Worm (Caenorhabditis elegans) whole organism, L4 larva: Measurements from ENCODE around the gene pud-1.2.
A peak's percentile ranks its signal among the peaks of the same experiment; 100 is the strongest.

Source experiments
- F44E2.7 ChIP-seq: fragments of 200-800 bp; sonication (Bioruptor generic); IDR thresholded peaks from 2 replicates; pipeline ENCODE4 v2.1.2; 2022; ENCODE audit warnings: missing genetic modification characterization, missing compliant biosample characterization
- R02D3.7 ChIP-seq: fragments of 150-350 bp; sonication (generic microtip); optimal IDR thresholded peaks from 3 replicates; lab custom pipeline; 2014; ENCODE audit warnings: missing biosample characterization, missing genetic modification characterization
- T26A8.4 ChIP-seq: fragments of 200-800 bp; sonication (Bioruptor generic); IDR thresholded peaks from 2 replicates; pipeline ENCODE4 v1.3.6; 2022; ENCODE audit warnings: missing genetic modification characterization, missing compliant biosample characterization
- Y48G9A.11 ChIP-seq: fragments of 200-800 bp; sonication (Bioruptor generic); IDR thresholded peaks from 2 replicates; pipeline ENCODE4 v1.3.6; 2022; ENCODE audit warnings: missing genetic modification reagents, missing genetic modification characterization, missing compliant biosample characterization
- Y5F2A.4 ChIP-seq: fragments of 200-800 bp; sonication (Bioruptor generic); optimal IDR thresholded peaks from 2 replicates; lab custom pipeline; 2018; ENCODE audit warnings: mild to moderate bottlenecking, missing genetic modification characterization, missing compliant biosample characterization
- Y75B8A.6 ChIP-seq: fragments of 200-800 bp; sonication (Bioruptor generic); IDR thresholded peaks from 2 replicates; pipeline ENCODE4 v1.3.6; 2022; ENCODE audit warnings: missing genetic modification reagents, missing genetic modification characterization, missing compliant biosample characterization
- ZK337.2 ChIP-seq: fragments of 200-800 bp; sonication (Bioruptor generic); IDR thresholded peaks from 2 replicates; pipeline ENCODE4 v1.3.6; 2022; ENCODE audit warnings: missing genetic modification reagents, missing genetic modification characterization, missing compliant biosample characterization
- aha-1 ChIP-seq: fragments of 150-350 bp; peaks from one replicate; lab custom pipeline; 2014; ENCODE audit warnings: missing biosample characterization, missing genetic modification characterization
- ama-1 ChIP-seq: fragments of 150-350 bp; optimal IDR thresholded peaks from 2 replicates; lab custom pipeline; 2014; ENCODE audit warnings: inconsistent platforms, mixed read lengths
- ceh-20 ChIP-seq: fragments of 200-800 bp; sonication (Bioruptor generic); IDR thresholded peaks from 2 replicates; pipeline ENCODE4 v1.3.6; 2022; ENCODE audit warnings: missing genetic modification reagents, missing genetic modification characterization, missing compliant biosample characterization
- ceh-28 ChIP-seq: fragments of 150-350 bp; optimal IDR thresholded peaks from 2 replicates; lab custom pipeline; 2014; ENCODE audit warnings: missing biosample characterization, missing genetic modification reagents, missing genetic modification characterization
- ceh-44 ChIP-seq: fragments of 200-800 bp; sonication (Bioruptor generic); IDR thresholded peaks from 2 replicates; pipeline ENCODE4 v1.3.6; 2022; ENCODE audit warnings: missing genetic modification reagents, missing genetic modification characterization, missing compliant biosample characterization
- ceh-62 ChIP-seq: sonication (generic microtip); optimal IDR thresholded peaks from 2 replicates; lab custom pipeline; 2017; ENCODE audit warnings: missing biosample characterization, missing genetic modification characterization
- ces-1 ChIP-seq: fragments of 150-350 bp; sonication (generic microtip); optimal IDR thresholded peaks from 4 replicates; lab custom pipeline; 2014; ENCODE audit warnings: missing biosample characterization, missing genetic modification reagents, missing genetic modification characterization
- ctbp-1 ChIP-seq: fragments of 200-800 bp; sonication (Bioruptor generic); IDR thresholded peaks from 2 replicates; pipeline ENCODE4 v1.3.6; 2022; ENCODE audit warnings: missing genetic modification reagents, missing genetic modification characterization, missing compliant biosample characterization
- daf-12 ChIP-seq: fragments of 150-350 bp; optimal IDR thresholded peaks from 2 replicates; lab custom pipeline; 2014; ENCODE audit warnings: missing biosample characterization, missing genetic modification reagents, missing genetic modification characterization
- daf-19 ChIP-seq: fragments of 200-800 bp; sonication (Bioruptor generic); conservative IDR thresholded peaks from 2 replicates; pipeline ENCODE4 v1.3.6; 2022; ENCODE audit warnings: missing genetic modification characterization, missing compliant biosample characterization
- dmd-6 ChIP-seq: fragments of 200-800 bp; sonication (Bioruptor generic); IDR thresholded peaks from 2 replicates; pipeline ENCODE4 v1.3.6; 2022; ENCODE audit warnings: missing genetic modification reagents, missing genetic modification characterization, missing compliant biosample characterization
- dpl-1 ChIP-seq: fragments of 150-350 bp; optimal IDR thresholded peaks from 2 replicates; lab custom pipeline; 2014; ENCODE audit warnings: missing biosample characterization, missing genetic modification reagents, missing genetic modification characterization
- dve-1 ChIP-seq: sonication (generic microtip); optimal IDR thresholded peaks from 2 replicates; lab custom pipeline; 2017; ENCODE audit warnings: antibody characterized with exemption, mild to moderate bottlenecking, missing genetic modification characterization, missing compliant biosample characterization; ENCODE audit not compliant: insufficient read depth
- egl-27 ChIP-seq: sonication (generic microtip); optimal IDR thresholded peaks from 3 replicates; lab custom pipeline; 2017; ENCODE audit warnings: missing biosample characterization, missing genetic modification reagents, missing genetic modification characterization
- hif-1 ChIP-seq, 2 experiments: sonication (generic microtip); optimal IDR thresholded peaks; 2 replicates each; lab custom pipeline; 2016 to 2017; ENCODE audit warnings: missing compliant biosample characterization in 2 of 2, missing genetic modification characterization in 2 of 2, missing genetic modification reagents in 2 of 2, missing genotype in 2 of 2, mild to moderate bottlenecking in 1 of 2
- hlh-11 ChIP-seq: fragments of 200-800 bp; sonication (Bioruptor generic); optimal IDR thresholded peaks from 2 replicates; lab custom pipeline; 2018; ENCODE audit warnings: mild to moderate bottlenecking, missing genetic modification characterization, missing compliant biosample characterization
- hlh-30 ChIP-seq: sonication (generic microtip); optimal IDR thresholded peaks from 2 replicates; lab custom pipeline; 2017; ENCODE audit warnings: antibody characterized with exemption, mild to moderate bottlenecking, missing genetic modification characterization, missing compliant biosample characterization; ENCODE audit not compliant: insufficient read depth
- hmg-1.1 ChIP-seq: fragments of 200-800 bp; sonication (Bioruptor generic); IDR thresholded peaks from 2 replicates; pipeline ENCODE4 v1.3.6; 2022; ENCODE audit warnings: missing genetic modification reagents, missing genetic modification characterization, missing compliant biosample characterization
- lin-1 ChIP-seq: fragments of 200-800 bp; sonication (Bioruptor generic); IDR thresholded peaks from 2 replicates; pipeline ENCODE4 v1.3.6; 2022; ENCODE audit warnings: missing genetic modification reagents, missing genetic modification characterization, missing compliant biosample characterization
- lin-13 ChIP-seq: fragments of 150-350 bp; optimal IDR thresholded peaks from 2 replicates; lab custom pipeline; 2014; ENCODE audit warnings: missing biosample characterization, missing genetic modification reagents, missing genetic modification characterization
- lin-29 ChIP-seq: fragments of 200-800 bp; sonication (Bioruptor generic); IDR thresholded peaks from 2 replicates; pipeline ENCODE4 v1.3.6; 2022; ENCODE audit warnings: missing genetic modification reagents, missing genetic modification characterization, missing compliant biosample characterization
- lin-38 ChIP-seq: fragments of 200-800 bp; sonication (Bioruptor generic); IDR thresholded peaks from 2 replicates; pipeline ENCODE4 v1.3.6; 2022; ENCODE audit warnings: missing genetic modification reagents, missing genetic modification characterization, missing compliant biosample characterization
- lsy-2 ChIP-seq, 2 experiments: fragments of 150-350 bp in 1 of 2; sonication (generic microtip) in 1 of 2; optimal IDR thresholded peaks; 2 replicates each; lab custom pipeline; 2014 to 2017; ENCODE audit warnings: missing biosample characterization in 2 of 2, missing genetic modification characterization in 2 of 2
- mdl-1 ChIP-seq, 2 experiments: fragments of 150-350 bp in 1 of 2; sonication (generic microtip) in 1 of 2; optimal IDR thresholded peaks; 2 replicates each; lab custom pipeline; 2014 to 2017; ENCODE audit warnings: missing biosample characterization in 2 of 2, missing genetic modification characterization in 2 of 2
- mes-2 ChIP-seq: sonication (generic microtip); optimal IDR thresholded peaks from 2 replicates; lab custom pipeline; 2016; ENCODE audit warnings: missing genotype, mild to moderate bottlenecking, missing genetic modification characterization, missing compliant biosample characterization; ENCODE audit not compliant: poor library complexity, severe bottlenecking
- mxl-2 ChIP-seq: fragments of 200-800 bp; sonication (Bioruptor generic); conservative IDR thresholded peaks from 2 replicates; pipeline ENCODE4 v1.3.6; 2022; ENCODE audit warnings: missing genetic modification reagents, missing genetic modification characterization, missing compliant biosample characterization
- nhr-102 ChIP-seq: sonication (generic microtip); optimal IDR thresholded peaks from 2 replicates; lab custom pipeline; 2016; ENCODE audit warnings: mild to moderate bottlenecking, missing genetic modification characterization, moderate library complexity, missing compliant biosample characterization
- nhr-28 ChIP-seq: fragments of 150-350 bp; optimal IDR thresholded peaks from 2 replicates; lab custom pipeline; 2014; ENCODE audit warnings: missing biosample characterization, missing genetic modification characterization
- nhr-48 ChIP-seq: sonication (generic microtip); optimal IDR thresholded peaks from 2 replicates; lab custom pipeline; 2016; ENCODE audit warnings: mild to moderate bottlenecking, missing genetic modification characterization, missing compliant biosample characterization
- nhr-6 ChIP-seq: fragments of 150-350 bp; optimal IDR thresholded peaks from 2 replicates; lab custom pipeline; 2014; ENCODE audit warnings: missing biosample characterization, missing genetic modification characterization
- php-3 ChIP-seq: fragments of 200-800 bp; sonication (Bioruptor generic); IDR thresholded peaks from 2 replicates; pipeline ENCODE4 v1.3.6; 2022; ENCODE audit warnings: missing genetic modification reagents, missing genetic modification characterization, missing compliant biosample characterization
- pqm-1 ChIP-seq: sonication (generic microtip); optimal IDR thresholded peaks from 2 replicates; lab custom pipeline; 2017; ENCODE audit warnings: missing biosample characterization, missing genetic modification characterization
- rbr-2 ChIP-seq: sonication (generic microtip); optimal IDR thresholded peaks from 2 replicates; lab custom pipeline; 2016; ENCODE audit warnings: missing genotype, missing genetic modification characterization, missing compliant biosample characterization
- spr-1 ChIP-seq: sonication (generic microtip); optimal IDR thresholded peaks from 2 replicates; lab custom pipeline; 2016; ENCODE audit warnings: mild to moderate bottlenecking, missing genetic modification characterization, missing compliant biosample characterization
- tag-97 ChIP-seq: fragments of 200-800 bp; sonication (Bioruptor generic); IDR thresholded peaks from 2 replicates; pipeline ENCODE4 v1.3.6; 2022; ENCODE audit warnings: missing genetic modification characterization, missing compliant biosample characterization
- unc-39 ChIP-seq: sonication (generic microtip); optimal IDR thresholded peaks from 2 replicates; lab custom pipeline; 2017; ENCODE audit warnings: missing biosample characterization, missing genetic modification characterization
- unc-62 ChIP-seq, 3 experiments: fragments of 150-350 bp in 1 of 3; sonication (generic microtip); optimal IDR thresholded peaks in 2 of 3; peaks in 1 of 3; 1 replicate in 1 of 3; 2 replicates in 2 of 3; lab custom pipeline; 2014 to 2017; ENCODE audit warnings: missing biosample characterization in 3 of 3, missing genetic modification characterization in 3 of 3, missing genetic modification reagents in 3 of 3, missing genotype in 1 of 3
- zag-1 ChIP-seq: fragments of 150-350 bp; optimal IDR thresholded peaks from 2 replicates; lab custom pipeline; 2014; ENCODE audit warnings: missing biosample characterization, missing genetic modification characterization
- zfp-2 ChIP-seq: sonication (generic microtip); optimal IDR thresholded peaks from 2 replicates; lab custom pipeline; 2016; ENCODE audit warnings: mild to moderate bottlenecking, missing genetic modification characterization, missing compliant biosample characterization

Gene pud-1.2

ce11 chrV:2281499-2281898 lies 40.9 kb downstream of the pud-1.2 start, which contains the start of gene nhr-228 (continued):
- TF ChIP-seq ctbp-1 (GFP tag; lab: Robert Waterston, UW) (no peak), zag-1 (tag; lab: Kevin White, UChicago) (no peak), ama-1 (lab: Kevin White, UChicago) (no peak), dve-1 (peak; percentile 55), pqm-1 (peak; percentile 57), nhr-6 (tag; lab: Kevin White, UChicago) (peak; percentile 21), ces-1 (GFP tag; lab: Kevin White, UChicago) (no peak), lin-1 (GFP tag; lab: Robert Waterston, UW) (no peak), hlh-30 (tag; lab: Kevin White, UChicago) (peak; percentile 47), hmg-1.1 (GFP tag; lab: Robert Waterston, UW) (0 out of 2 replicates have a peak, but pooled peaks have one; percentile 28), nhr-28 (tag; lab: Kevin White, UChicago) (peak; percentile 81), ceh-62 (tag; lab: Kevin White, UChicago) (no peak), lsy-2 (tag; optimal IDR thresholded peaks at IDR 0.05; lab: Kevin White, UChicago) (peak in 1 of 2 experiments; percentile 54), daf-19 (no peak), rbr-2 (tag; lab: Kevin White, UChicago) (no peak), tag-97 (no peak), lin-13 (GFP tag; lab: Kevin White, UChicago) (no peak), Y5F2A.4 (GFP tag; lab: Kevin White, UChicago) (no peak), Y75B8A.6 (GFP tag; lab: Robert Waterston, UW) (no peak), hif-1 (tag; optimal IDR thresholded peaks at IDR 0.05; lab: Kevin White, UChicago) (peak in 1 of 2 experiments; percentile 12), ceh-28 (tag; lab: Kevin White, UChicago) (no peak), T26A8.4 (GFP tag; lab: Robert Waterston, UW) (no peak), dpl-1 (no peak), F44E2.7 (GFP tag; lab: Robert Waterston, UW) (no peak), ceh-20 (GFP tag; lab: Robert Waterston, UW) (no peak)

ce11 chrV:2278543-2278942 lies 43.8 kb downstream of the pud-1.2 start, which contains the start of gene fbxa-137:
TSS of gene fbxa-137 (plus strand) at chrV:2278816.
- TF ChIP-seq ama-1 (lab: Kevin White, UChicago), result no peak
- TF ChIP-seq unc-62 (GFP tag; optimal IDR thresholded peaks at IDR 0.05 in 1 of 2; lab: Kevin White, UChicago), result peak in 1 of 2 experiments; percentile 69
- TF ChIP-seq unc-62 (tag; optimal IDR thresholded peaks at IDR 0.05; lab: Kevin White, UChicago), result no peak
- TF ChIP-seq, all 104 proteins: peak for 1

ce11 chrV:2278052-2278451 lies 44.3 kb downstream of the pud-1.2 start, which contains the start of gene nhr-59:
TSS of gene nhr-59 (minus strand) at chrV:2278265.
- peak; percentile 42 for TF ChIP-seq hlh-11 (tag; lab: Kevin White, UChicago)
- TF ChIP-seq nhr-102, result no peak
- TF ChIP-seq lin-29 (GFP tag; lab: Robert Waterston, UW), result no peak
- no peak for TF ChIP-seq ceh-44 (GFP tag; lab: Robert Waterston, UW)
- no peak for TF ChIP-seq php-3 (GFP tag; lab: Robert Waterston, UW)
- no peak for TF ChIP-seq unc-39
- TF ChIP-seq spr-1 (tag; lab: Kevin White, UChicago), result no peak
- TF ChIP-seq nhr-48 (tag; lab: Kevin White, UChicago), result no peak
- TF ChIP-seq mes-2, result peak; percentile 7
- peak in 1 of 2 experiments; percentile 9 for TF ChIP-seq mdl-1 (tag; optimal IDR thresholded peaks at IDR 0.05; lab: Kevin White, UChicago)
- peak; percentile 26; the same call in 1 of the 2 replicates for TF ChIP-seq dmd-6 (GFP tag; lab: Robert Waterston, UW)
- no peak for TF ChIP-seq zfp-2
- TF ChIP-seq pqm-1, result peak; percentile 17
- no peak for TF ChIP-seq daf-12 (tag; lab: Kevin White, UChicago)
- peak; percentile 88 for TF ChIP-seq nhr-28 (tag; lab: Kevin White, UChicago)
- TF ChIP-seq mxl-2 (GFP tag; lab: Robert Waterston, UW), result no peak
- TF ChIP-seq T26A8.4 (GFP tag; lab: Robert Waterston, UW), result no peak
- TF ChIP-seq aha-1 (tag; lab: Kevin White, UChicago), result peak; percentile 23
- TF ChIP-seq Y48G9A.11 (GFP tag; lab: Robert Waterston, UW), result no peak
- no peak for TF ChIP-seq lsy-2 (tag; optimal IDR thresholded peaks at IDR 0.05; lab: Kevin White, UChicago)
- TF ChIP-seq egl-27, result no peak
- no peak for TF ChIP-seq R02D3.7 (tag; lab: Kevin White, UChicago)
- TF ChIP-seq lin-38, result no peak
- TF ChIP-seq ZK337.2 (GFP tag; lab: Robert Waterston, UW), result no peak
- TF ChIP-seq hlh-30 (tag; lab: Kevin White, UChicago), result peak; percentile 81
